Fruit fly (Drosophila melanogaster) whole organism, embryonic: ENCODE data around the gene yellow-e2.

ENCODE experiments used
- Ada2b ChIP-seq: fragments of 200-800 bp; sonication (Bioruptor generic); IDR thresholded peaks from 2 replicates; pipeline ENCODE4 v1.3.6; 2022; ENCODE audit warnings: missing biosample characterization, missing genetic modification characterization
- B-H1 ChIP-seq: fragments of 200-800 bp; sonication (Bioruptor generic); IDR thresholded peaks from 3 replicates; pipeline ENCODE4 v1.3.6; 2022; ENCODE audit warnings: missing biosample characterization, missing genetic modification characterization
- CG10274 ChIP-seq: fragments of 200-800 bp; sonication (Bioruptor generic); optimal IDR thresholded peaks from 3 replicates; lab custom pipeline; 2017; ENCODE audit warnings: missing biosample characterization, mild to moderate bottlenecking, missing genetic modification characterization
- CG10321 ChIP-seq: fragments of 200-800 bp; sonication (Bioruptor generic); IDR thresholded peaks from 2 replicates; pipeline ENCODE4 v1.3.6; 2022; ENCODE audit warnings: missing biosample characterization, missing genetic modification characterization
- CG10959 ChIP-seq: fragments of 200-800 bp; sonication (Bioruptor generic); IDR thresholded peaks from 2 replicates; pipeline ENCODE4 v1.3.6; 2022; ENCODE audit warnings: missing biosample characterization, missing genetic modification characterization
- CG11085 ChIP-seq: fragments of 200-800 bp; sonication (Bioruptor generic); IDR thresholded peaks from 2 replicates; pipeline ENCODE4 v1.3.6; 2022; ENCODE audit warnings: missing biosample characterization, missing genetic modification characterization
- CG11247 ChIP-seq: fragments of 200-800 bp; sonication (Bioruptor generic); IDR thresholded peaks from 2 replicates; pipeline ENCODE4 v1.3.6; 2022; ENCODE audit warnings: missing biosample characterization, missing genetic modification characterization
- CG11696 ChIP-seq: fragments of 200-800 bp; sonication (Bioruptor generic); IDR thresholded peaks from 2 replicates; pipeline ENCODE4 v1.3.6; 2022; ENCODE audit warnings: missing biosample characterization, missing genetic modification characterization
- CG12071 ChIP-seq: fragments of 200-800 bp; sonication (Bioruptor generic); optimal IDR thresholded peaks from 3 replicates; lab custom pipeline; 2018; ENCODE audit warnings: missing biosample characterization, mild to moderate bottlenecking, missing genetic modification characterization
- CG12104 ChIP-seq: fragments of 200-800 bp; sonication (Bioruptor generic); optimal IDR thresholded peaks from 3 replicates; lab custom pipeline; 2016; ENCODE audit warnings: missing biosample characterization, missing genetic modification characterization
- CG12299 ChIP-seq: fragments of 200-800 bp; sonication (Bioruptor generic); optimal IDR thresholded peaks from 2 replicates; lab custom pipeline; 2018; ENCODE audit warnings: missing biosample characterization, mild to moderate bottlenecking, missing genetic modification characterization
- CG12391 ChIP-seq: fragments of 200-800 bp; sonication (Bioruptor generic); optimal IDR thresholded peaks from 3 replicates; lab custom pipeline; 2018; ENCODE audit warnings: missing biosample characterization, mild to moderate bottlenecking, missing genetic modification characterization, moderate library complexity
- CG14710 ChIP-seq: fragments of 200-800 bp; sonication (Bioruptor generic); optimal IDR thresholded peaks from 3 replicates; lab custom pipeline; 2019; ENCODE audit warnings: missing biosample characterization, mild to moderate bottlenecking, missing genetic modification characterization, moderate library complexity
- CG17385 ChIP-seq: fragments of 200-800 bp; sonication (Bioruptor generic); optimal IDR thresholded peaks from 3 replicates; lab custom pipeline; 2018; ENCODE audit warnings: missing biosample characterization, mild to moderate bottlenecking, missing genetic modification characterization
- CG6175 ChIP-seq: fragments of 200-800 bp; sonication (Bioruptor generic); IDR thresholded peaks from 3 replicates; pipeline ENCODE4 v1.3.6; 2022; ENCODE audit warnings: missing biosample characterization, missing genetic modification characterization
- CG6272 ChIP-seq: fragments of 200-800 bp; sonication (Bioruptor generic); IDR thresholded peaks from 2 replicates; pipeline ENCODE4 v1.3.6; 2022; ENCODE audit warnings: missing biosample characterization, missing genetic modification characterization
- CG7556 ChIP-seq: fragments of 200-800 bp; sonication (Bioruptor generic); optimal IDR thresholded peaks from 2 replicates; lab custom pipeline; 2017; ENCODE audit warnings: missing biosample characterization, mild to moderate bottlenecking, missing genetic modification characterization
- CG8089 ChIP-seq: fragments of 200-800 bp; sonication (Bioruptor generic); optimal IDR thresholded peaks from 3 replicates; lab custom pipeline; 2016; ENCODE audit warnings: missing biosample characterization, missing genetic modification characterization
- CG8359 ChIP-seq: fragments of 200-800 bp; sonication (Bioruptor generic); optimal IDR thresholded peaks from 2 replicates; lab custom pipeline; 2017; ENCODE audit warnings: missing biosample characterization, mild to moderate bottlenecking, missing genetic modification characterization, borderline replicate concordance
- CG8944 ChIP-seq: fragments of 200-800 bp; sonication (Bioruptor generic); optimal IDR thresholded peaks from 3 replicates; lab custom pipeline; 2016; ENCODE audit warnings: missing biosample characterization, missing genetic modification characterization
- CoRest ChIP-seq: fragments of 200-800 bp; sonication (Bioruptor generic); optimal IDR thresholded peaks from 3 replicates; lab custom pipeline; 2018; ENCODE audit warnings: missing biosample characterization, mild to moderate bottlenecking, missing genetic modification characterization, moderate library complexity
- CrebB ChIP-seq: fragments of 200-800 bp; sonication (Bioruptor generic); optimal IDR thresholded peaks from 3 replicates; lab custom pipeline; 2018; ENCODE audit warnings: missing biosample characterization, mild to moderate bottlenecking, missing genetic modification characterization
- Fer2 ChIP-seq: fragments of 200-800 bp; sonication (Bioruptor generic); optimal IDR thresholded peaks from 2 replicates; lab custom pipeline; 2018; ENCODE audit warnings: missing biosample characterization, mild to moderate bottlenecking, missing genetic modification characterization, moderate library complexity
- Fer3 ChIP-seq: fragments of 200-800 bp; sonication (Bioruptor generic); optimal IDR thresholded peaks from 2 replicates; lab custom pipeline; 2018; ENCODE audit warnings: missing biosample characterization, mild to moderate bottlenecking, missing genetic modification characterization, moderate library complexity
- HmgD ChIP-seq: fragments of 200-800 bp; sonication (Bioruptor generic); optimal IDR thresholded peaks from 3 replicates; lab custom pipeline; 2016; ENCODE audit warnings: missing biosample characterization, missing genetic modification characterization
- Mes4 ChIP-seq: fragments of 200-800 bp; sonication (Bioruptor generic); optimal IDR thresholded peaks from 2 replicates; lab custom pipeline; 2016; ENCODE audit warnings: missing biosample characterization, missing genetic modification characterization
- NFAT ChIP-seq: fragments of 200-800 bp; sonication (Bioruptor generic); IDR thresholded peaks from 2 replicates; pipeline ENCODE4 v1.3.6; 2022; ENCODE audit warnings: missing biosample characterization, missing genetic modification characterization
- Nf-YB ChIP-seq: fragments of 200-800 bp; sonication (Bioruptor generic); optimal IDR thresholded peaks from 3 replicates; lab custom pipeline; 2019; ENCODE audit warnings: missing biosample characterization, mild to moderate bottlenecking, missing genetic modification characterization, moderate library complexity
- NfI ChIP-seq: fragments of 200-800 bp; sonication (Bioruptor generic); optimal IDR thresholded peaks from 3 replicates; lab custom pipeline; 2018; ENCODE audit warnings: missing biosample characterization, mild to moderate bottlenecking, missing genetic modification characterization, moderate library complexity
- Spps ChIP-seq: fragments of 200-800 bp; sonication (Bioruptor generic); optimal IDR thresholded peaks from 2 replicates; lab custom pipeline; 2018; ENCODE audit warnings: missing biosample characterization, mild to moderate bottlenecking, missing genetic modification characterization
- YL-1 ChIP-seq: fragments of 200-800 bp; sonication (Bioruptor generic); optimal IDR thresholded peaks from 3 replicates; lab custom pipeline; 2017; ENCODE audit warnings: missing biosample characterization, mild to moderate bottlenecking, missing genetic modification characterization
- ac ChIP-seq: fragments of 200-800 bp; sonication (Bioruptor generic); optimal IDR thresholded peaks from 3 replicates; lab custom pipeline; 2017; ENCODE audit warnings: missing biosample characterization, mild to moderate bottlenecking, missing genetic modification characterization
- al ChIP-seq: fragments of 200-800 bp; sonication (Bioruptor generic); IDR thresholded peaks from 2 replicates; pipeline ENCODE4 v1.3.6; 2022; ENCODE audit warnings: missing biosample characterization, missing genetic modification characterization
- aop ChIP-seq: fragments of 200-800 bp; sonication (Bioruptor generic); IDR thresholded peaks from 2 replicates; pipeline ENCODE4 v1.3.6; 2022; ENCODE audit warnings: missing biosample characterization, missing genetic modification characterization
- ara ChIP-seq: fragments of 200-800 bp; sonication (Bioruptor generic); IDR thresholded peaks from 2 replicates; pipeline ENCODE4 v1.3.6; 2022; ENCODE audit warnings: missing biosample characterization, missing genetic modification characterization
- cas ChIP-seq: fragments of 200-800 bp; sonication (Bioruptor generic); IDR thresholded peaks from 2 replicates; pipeline ENCODE4 v1.3.6; 2022; ENCODE audit warnings: missing biosample characterization, missing genetic modification characterization
- en ChIP-seq: fragments of 200-800 bp; sonication (Bioruptor generic); optimal IDR thresholded peaks from 2 replicates; lab custom pipeline; 2016; ENCODE audit warnings: missing biosample characterization, missing genetic modification characterization
- fd64A ChIP-seq: fragments of 200-800 bp; sonication (Bioruptor generic); optimal IDR thresholded peaks from 3 replicates; lab custom pipeline; 2018; ENCODE audit warnings: missing biosample characterization, mild to moderate bottlenecking, missing genetic modification characterization
- gem ChIP-seq: fragments of 200-800 bp; sonication (Bioruptor generic); optimal IDR thresholded peaks from 2 replicates; lab custom pipeline; 2019; ENCODE audit warnings: missing biosample characterization, mild to moderate bottlenecking, missing genetic modification characterization, moderate library complexity
- gsb-n ChIP-seq: fragments of 200-800 bp; sonication (Bioruptor generic); optimal IDR thresholded peaks from 3 replicates; lab custom pipeline; 2018; ENCODE audit warnings: missing biosample characterization, mild to moderate bottlenecking, missing genetic modification characterization
- gt ChIP-seq: fragments of 200-800 bp; sonication (Bioruptor generic); IDR thresholded peaks from 2 replicates; pipeline ENCODE4 v1.3.6; 2022; ENCODE audit warnings: missing biosample characterization, missing genetic modification characterization
- lov ChIP-seq, 2 experiments: fragments of 200-800 bp in 1 of 2; fragments of >200 bp in 1 of 2; sonication (Bioruptor generic) in 1 of 2; IDR thresholded peaks in 1 of 2; optimal IDR thresholded peaks in 1 of 2; 2 replicates in 1 of 2; 3 replicates in 1 of 2; pipeline versions ENCODE4 v1.3.6 to Lab custom; 2017 to 2022; ENCODE audit warnings: missing biosample characterization in 1 of 2, missing genetic modification characterization in 1 of 2
- mld ChIP-seq: fragments of 200-800 bp; sonication (Bioruptor generic); IDR thresholded peaks from 3 replicates; pipeline ENCODE4 v1.3.6; 2022; ENCODE audit warnings: missing biosample characterization, missing genetic modification characterization; ENCODE audit not compliant: partially characterized antibody
- nerfin-1 ChIP-seq: fragments of 200-800 bp; sonication (Bioruptor generic); optimal IDR thresholded peaks from 3 replicates; lab custom pipeline; 2019; ENCODE audit warnings: missing biosample characterization, mild to moderate bottlenecking, missing genetic modification characterization, moderate library complexity
- prd ChIP-seq, 3 experiments: fragments of >200 bp in 2 of 3; fragments of 200-800 bp in 1 of 3; sonication (Bioruptor generic) in 1 of 3; optimal IDR thresholded peaks in 2 of 3; IDR thresholded peaks in 1 of 3; 2 replicates in 2 of 3; 3 replicates in 1 of 3; pipeline versions ENCODE4 v1.3.6 to Lab custom; 2017 to 2022; ENCODE audit warnings: missing biosample characterization in 1 of 3, missing genetic modification characterization in 1 of 3
- salm ChIP-seq: fragments of 200-800 bp; sonication (Bioruptor generic); optimal IDR thresholded peaks from 2 replicates; lab custom pipeline; 2018; ENCODE audit warnings: missing biosample characterization, mild to moderate bottlenecking, missing genetic modification characterization
- trh ChIP-seq: fragments of 200-800 bp; sonication (Bioruptor generic); optimal IDR thresholded peaks from 2 replicates; lab custom pipeline; 2016; ENCODE audit warnings: missing biosample characterization, missing genetic modification characterization
- zen2 ChIP-seq: fragments of 200-800 bp; sonication (Bioruptor generic); IDR thresholded peaks from 3 replicates; pipeline ENCODE4 v1.3.6; 2022; ENCODE audit warnings: missing biosample characterization, missing genetic modification characterization; ENCODE audit not compliant: partially characterized antibody

Gene yellow-e2

dm6 chr3R:13366561-13367518 is 40.0 kb downstream of the yellow-e2 start, which contains the start of gene Elp6 (continued):
- TF ChIP-seq CG8944 = peak; percentile 41
- TF ChIP-seq CrebB (tag; lab: Kevin White, UChicago) = no peak
- TF ChIP-seq ara (GFP tag; lab: Robert Waterston, UW) = no peak
- TF ChIP-seq Fer3 (tag; lab: Kevin White, UChicago) = peak; percentile 65
- no peak for TF ChIP-seq CG8359 (GFP tag; lab: Kevin White, UChicago)
- TF ChIP-seq lov (optimal IDR thresholded peaks at IDR 0.05; lab: Kevin White, UChicago) = no peak
- no peak for TF ChIP-seq lov (GFP tag; IDR thresholded peaks at IDR 0.05; lab: Robert Waterston, UW)
- peak; percentile 33 for TF ChIP-seq CG6272 (GFP tag; lab: Robert Waterston, UW)
- TF ChIP-seq Nf-YB (GFP tag; lab: Kevin White, UChicago) = peak; percentile 0
- peak; percentile 57 for TF ChIP-seq CG17385
- peak; percentile 81 for TF ChIP-seq gem
- no peak for TF ChIP-seq CG11696 (GFP tag; lab: Robert Waterston, UW)
- no peak for TF ChIP-seq CG10321 (GFP tag; lab: Robert Waterston, UW)
- TF ChIP-seq YL-1 = no peak
- no peak for TF ChIP-seq CG12071 (GFP tag; lab: Kevin White, UChicago)
- no peak for TF ChIP-seq Mes4 (GFP tag; lab: Kevin White, UChicago)
- TF ChIP-seq CoRest (tag; lab: Kevin White, UChicago) = peak; percentile 80
- no peak for TF ChIP-seq HmgD (GFP tag; lab: Kevin White, UChicago)
- TF ChIP-seq Spps (tag; lab: Kevin White, UChicago) = no peak
- peak; percentile 78 for TF ChIP-seq NFAT
- TF ChIP-seq nerfin-1 (tag; lab: Kevin White, UChicago) = no peak
- TF ChIP-seq fd64A (GFP tag; lab: Kevin White, UChicago) = no peak
- TF ChIP-seq CG6175 (GFP tag; lab: Robert Waterston, UW) = no peak
- no peak for TF ChIP-seq mld (GFP tag; lab: Robert Waterston, UW)
- no peak for TF ChIP-seq salm (tag; lab: Kevin White, UChicago)
- TF ChIP-seq CG12391 (tag; lab: Kevin White, UChicago) = peak; percentile 68
- TF ChIP-seq CG10274 (GFP tag; lab: Kevin White, UChicago) = peak; percentile 29
- no peak for TF ChIP-seq gsb-n (tag; lab: Kevin White, UChicago)
- TF ChIP-seq zen2 (GFP tag; lab: Robert Waterston, UW) = no peak
- TF ChIP-seq trh = peak; percentile 33
- TF ChIP-seq Fer2 (tag; lab: Kevin White, UChicago) = peak; percentile 25
- peak; percentile 57 for TF ChIP-seq Ada2b (GFP tag; lab: Robert Waterston, UW)
- no peak for TF ChIP-seq en (GFP tag; lab: Kevin White, UChicago)
- TF ChIP-seq aop (GFP tag; lab: Robert Waterston, UW) = no peak
- TF ChIP-seq gt (GFP tag; lab: Robert Waterston, UW) = no peak
- peak; percentile 48; the same call in 1 of the 2 replicates for TF ChIP-seq CG11085 (GFP tag; lab: Robert Waterston, UW)
- TF ChIP-seq CG8089 (GFP tag; lab: Kevin White, UChicago) = no peak
- TF ChIP-seq CG11247 (GFP tag; lab: Robert Waterston, UW) = peak; percentile 55
- TF ChIP-seq prd (optimal IDR thresholded peaks at IDR 0.05; lab: Kevin White, UChicago) = no peak
- peak; percentile 64 for TF ChIP-seq prd (GFP tag; IDR thresholded peaks at IDR 0.05; lab: Robert Waterston, UW)
- TF ChIP-seq B-H1 (GFP tag; lab: Robert Waterston, UW) = peak; percentile 46; the same call in 2 of the 3 replicates
- peak; percentile 89 for TF ChIP-seq CG7556 (GFP tag; lab: Kevin White, UChicago)
- TF ChIP-seq CG12299 (tag; lab: Kevin White, UChicago) = no peak
- TF ChIP-seq CG12104 = peak; percentile 72
- no peak for TF ChIP-seq cas
- peak; percentile 35; the same call in 1 of the 2 replicates for TF ChIP-seq al (GFP tag; lab: Robert Waterston, UW)
- TF ChIP-seq CG10959 = no peak
- no peak for TF ChIP-seq ac (GFP tag; lab: Kevin White, UChicago)
- peak; percentile 27 for TF ChIP-seq CG14710 (tag; lab: Kevin White, UChicago)
- TF ChIP-seq NfI = peak; percentile 48
